Worm (Caenorhabditis elegans): ENCODE results near the gene idpb-4.

idpb-4 gene

DNA sequence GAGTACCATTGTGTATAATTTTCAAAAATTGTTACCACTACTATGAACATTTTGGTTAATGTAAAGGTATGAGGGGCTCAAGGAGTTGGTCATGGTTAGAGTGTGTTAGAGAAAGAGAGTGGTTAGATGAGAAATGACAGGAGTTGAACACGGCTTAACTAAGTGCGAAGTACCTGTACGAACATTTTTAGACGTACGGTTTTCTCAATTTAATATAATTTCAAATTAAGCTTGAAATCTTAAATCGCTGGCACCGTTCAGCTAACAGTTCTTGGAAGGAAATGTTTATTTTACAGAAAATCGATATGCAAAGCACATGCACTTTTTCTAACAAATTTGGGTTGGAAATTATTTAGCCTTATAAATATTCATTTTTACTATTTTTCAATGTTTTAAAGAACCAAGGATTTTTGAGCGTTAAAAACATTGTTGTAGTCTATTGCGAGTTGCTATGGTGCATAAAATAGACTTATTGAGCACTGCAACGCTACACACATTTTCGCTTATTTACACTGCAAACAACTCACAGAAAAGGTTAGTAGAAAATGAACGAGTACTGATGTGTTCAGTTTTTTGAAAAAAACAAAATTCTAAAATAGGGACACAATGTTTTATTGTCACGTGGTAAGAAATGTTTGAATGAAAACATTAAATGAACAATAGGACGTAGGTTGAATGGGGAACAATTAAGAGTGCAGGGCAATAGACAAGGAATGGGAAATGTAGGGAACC, 35.6 kb downstream of the idpb-4 start, which contains the start of gene sphk-1:
Gene sphk-1 (minus strand): TSS at position 51 of the 732 bp plus-strand sequence.
- TF ChIP-seq ztf-29 (GFP tag; IDR thresholded peaks at IDR 0.05) (no peak), klf-2 (GFP tag; conservative IDR thresholded peaks at IDR 0.05) (no peak), tab-1 (GFP tag; IDR thresholded peaks at IDR 0.05) (no peak), ref-1 (GFP tag; conservative IDR thresholded peaks at IDR 0.05) (no peak), med-1 (GFP tag; optimal IDR thresholded peaks at IDR 0.05; ENCODE audit: insufficient read depth) (no peak), T22C8.4 (GFP tag; IDR thresholded peaks at IDR 0.05) (no peak), flt-1 (GFP tag; IDR thresholded peaks at IDR 0.05) (no peak), cog-1 (tag; optimal IDR thresholded peaks at IDR 0.05) (no peak), ztf-23 (GFP tag; IDR thresholded peaks at IDR 0.05) (no peak)

DNA sequence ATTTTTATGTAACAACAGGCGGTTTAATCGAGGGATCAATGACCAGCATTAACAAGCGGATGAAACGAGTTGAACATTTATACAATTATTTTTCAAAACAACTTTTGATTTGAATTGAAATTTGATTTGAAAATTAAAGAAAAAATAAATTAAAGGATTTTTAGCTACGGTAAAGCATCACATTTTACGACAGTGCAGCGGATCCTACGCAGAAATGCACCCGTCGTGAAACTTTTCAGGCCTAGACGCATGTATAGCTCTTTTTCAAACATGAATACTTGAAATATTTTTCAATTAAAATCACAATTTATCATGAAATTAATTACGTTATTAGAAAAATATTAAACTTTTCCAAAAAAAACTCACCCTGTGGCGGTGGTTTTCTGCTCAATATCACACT, 36.3 kb downstream of the idpb-4 start:
- TF ChIP-seq cog-1 (tag; optimal IDR thresholded peaks at IDR 0.05) = no peak
- no peak for TF ChIP-seq klf-2 (GFP tag; conservative IDR thresholded peaks at IDR 0.05)
- TF ChIP-seq flt-1 (GFP tag; IDR thresholded peaks at IDR 0.05) = no peak
- TF ChIP-seq T22C8.4 (GFP tag; IDR thresholded peaks at IDR 0.05) = no peak
- no peak for TF ChIP-seq ref-1 (GFP tag; conservative IDR thresholded peaks at IDR 0.05)
- no peak for TF ChIP-seq ztf-29 (GFP tag; IDR thresholded peaks at IDR 0.05)

ce11 chrII:8698828-8699227, 38.5 kb downstream of the idpb-4 start, which contains the start of gene chdh-1:
chdh-1 (minus strand) TSS chrII:8698928.
- no peak for TF ChIP-seq klf-2 (GFP tag; conservative IDR thresholded peaks at IDR 0.05)
- no peak for TF ChIP-seq flt-1 (GFP tag; IDR thresholded peaks at IDR 0.05)
- TF ChIP-seq ztf-23 (GFP tag; IDR thresholded peaks at IDR 0.05) = no peak
- TF ChIP-seq cog-1 (tag; optimal IDR thresholded peaks at IDR 0.05) = no peak
- TF ChIP-seq ztf-29 (GFP tag; IDR thresholded peaks at IDR 0.05) = no peak
- TF ChIP-seq ref-1 (GFP tag; conservative IDR thresholded peaks at IDR 0.05) = no peak
- no peak for TF ChIP-seq T22C8.4 (GFP tag; IDR thresholded peaks at IDR 0.05)

DNA sequence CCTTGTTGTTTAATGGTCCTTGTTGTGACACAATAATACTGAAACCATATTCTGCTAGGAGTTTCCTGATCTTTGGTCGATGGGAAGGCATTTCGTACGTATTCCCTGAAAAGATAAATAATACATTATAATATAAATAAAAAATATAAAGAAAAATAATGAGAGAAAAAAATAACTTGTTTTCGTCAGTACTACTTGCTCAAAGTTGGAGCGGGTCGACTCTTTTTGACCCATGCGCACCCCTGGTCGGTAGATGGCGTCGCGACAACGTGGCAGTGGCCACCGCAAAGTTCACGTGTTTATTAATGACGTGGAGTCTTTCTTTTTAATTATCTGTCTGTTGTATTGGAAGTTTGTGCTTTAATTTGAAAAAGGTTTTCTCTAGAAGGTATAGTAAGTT, 41.6 kb downstream of the idpb-4 start, which contains the start of gene C34C6.10:
Gene C34C6.10 (minus strand): TSS at position 101 of the 400 bp plus-strand sequence.
- TF ChIP-seq ztf-29 (GFP tag; IDR thresholded peaks at IDR 0.05) (no peak), cog-1 (tag; optimal IDR thresholded peaks at IDR 0.05) (no peak), ref-1 (GFP tag; conservative IDR thresholded peaks at IDR 0.05) (no peak), flt-1 (GFP tag; IDR thresholded peaks at IDR 0.05) (no peak), klf-2 (GFP tag; conservative IDR thresholded peaks at IDR 0.05) (no peak), med-1 (GFP tag; optimal IDR thresholded peaks at IDR 0.05; ENCODE audit: insufficient read depth) (no peak), T22C8.4 (GFP tag; IDR thresholded peaks at IDR 0.05) (no peak), tab-1 (GFP tag; IDR thresholded peaks at IDR 0.05) (no peak), ztf-23 (GFP tag; IDR thresholded peaks at IDR 0.05) (no peak)

DNA sequence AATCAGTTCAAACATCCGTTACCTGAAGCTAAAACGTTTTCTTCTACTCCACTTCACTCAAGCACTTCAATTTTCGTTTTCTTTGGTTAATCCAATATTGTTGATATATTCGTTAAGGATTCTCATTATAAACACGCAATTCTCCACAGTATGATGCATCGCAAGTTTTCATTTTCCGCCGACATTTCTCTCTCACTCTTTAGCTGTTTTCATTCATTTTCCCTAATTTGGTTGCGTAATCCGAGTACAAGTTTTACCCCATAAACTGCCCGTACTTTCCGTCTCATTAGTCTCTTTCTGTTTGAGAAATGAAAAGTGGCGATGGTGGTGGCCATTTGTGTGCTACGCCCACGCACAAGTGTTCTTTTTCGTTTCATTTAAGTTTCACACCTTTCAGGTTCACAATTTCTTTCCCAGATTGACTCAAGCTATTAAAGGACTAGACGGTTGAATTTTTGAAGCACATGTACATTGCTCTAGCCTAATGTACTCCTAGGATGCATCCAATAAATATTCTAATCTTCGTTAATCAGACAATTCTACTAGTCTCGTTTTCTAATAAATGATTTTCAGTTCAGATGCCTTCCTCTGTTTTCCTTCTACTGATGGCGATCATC, 45.9 kb downstream of the idpb-4 start, which contains the start of gene C34C6.3:
Gene C34C6.3 (plus strand): TSS at position 567 of the 617 bp plus-strand sequence.
- TF ChIP-seq tab-1 (GFP tag; IDR thresholded peaks at IDR 0.05) (no peak), cog-1 (tag; optimal IDR thresholded peaks at IDR 0.05) (no peak), T22C8.4 (GFP tag; IDR thresholded peaks at IDR 0.05) (no peak), flt-1 (GFP tag; IDR thresholded peaks at IDR 0.05) (no peak), ztf-29 (GFP tag; IDR thresholded peaks at IDR 0.05) (no peak)

All from whole organism, midembryonic.